Worm (Caenorhabditis elegans) whole organism, L1 larva: Measurements from ENCODE around the gene Y44F5A.1.

Experiments used
- C34B4.2 ChIP-seq: sonication (generic microtip); optimal IDR thresholded peaks from 2 replicates; lab custom pipeline; 2017; ENCODE audit warnings: mild to moderate bottlenecking, missing genetic modification characterization, missing compliant biosample characterization
- aha-1 ChIP-seq: fragments of 150-350 bp; optimal IDR thresholded peaks from 2 replicates; lab custom pipeline; 2014; ENCODE audit warnings: missing biosample characterization, missing genetic modification characterization
- aly-2 ChIP-seq: fragments of 150-350 bp; optimal IDR thresholded peaks from 2 replicates; lab custom pipeline; 2014; ENCODE audit warnings: missing biosample characterization, missing genetic modification characterization
- blmp-1 ChIP-seq: fragments of 150-350 bp; optimal IDR thresholded peaks from 2 replicates; lab custom pipeline; 2014; ENCODE audit warnings: missing biosample characterization, missing genetic modification characterization
- fkh-10 ChIP-seq: sonication (generic microtip); optimal IDR thresholded peaks from 2 replicates; lab custom pipeline; 2017; ENCODE audit warnings: missing biosample characterization, missing genetic modification reagents, missing genetic modification characterization
- grh-1 ChIP-seq: fragments of 200-800 bp; sonication (Bioruptor generic); IDR thresholded peaks from 2 replicates; pipeline ENCODE4 v1.3.6; 2022; ENCODE audit warnings: missing genetic modification reagents, missing genetic modification characterization, missing compliant biosample characterization
- lin-39 ChIP-seq: fragments of 150-350 bp; optimal IDR thresholded peaks from 2 replicates; lab custom pipeline; 2014; ENCODE audit warnings: missing biosample characterization, missing genetic modification reagents, missing genetic modification characterization
- nhr-11 ChIP-seq: fragments of 150-350 bp; optimal IDR thresholded peaks from 2 replicates; lab custom pipeline; 2014; ENCODE audit warnings: missing biosample characterization, missing genetic modification characterization
- nhr-237 ChIP-seq: fragments of 150-350 bp; optimal IDR thresholded peaks from 2 replicates; lab custom pipeline; 2014; ENCODE audit warnings: missing biosample characterization, missing genetic modification characterization
- nhr-28 ChIP-seq: fragments of 150-350 bp; optimal IDR thresholded peaks from 2 replicates; lab custom pipeline; 2014; ENCODE audit warnings: missing biosample characterization, missing genetic modification characterization
- unc-62 ChIP-seq: fragments of 150-350 bp; optimal IDR thresholded peaks from 2 replicates; lab custom pipeline; 2014; ENCODE audit warnings: missing biosample characterization, missing genetic modification reagents, missing genetic modification characterization

DNA sequence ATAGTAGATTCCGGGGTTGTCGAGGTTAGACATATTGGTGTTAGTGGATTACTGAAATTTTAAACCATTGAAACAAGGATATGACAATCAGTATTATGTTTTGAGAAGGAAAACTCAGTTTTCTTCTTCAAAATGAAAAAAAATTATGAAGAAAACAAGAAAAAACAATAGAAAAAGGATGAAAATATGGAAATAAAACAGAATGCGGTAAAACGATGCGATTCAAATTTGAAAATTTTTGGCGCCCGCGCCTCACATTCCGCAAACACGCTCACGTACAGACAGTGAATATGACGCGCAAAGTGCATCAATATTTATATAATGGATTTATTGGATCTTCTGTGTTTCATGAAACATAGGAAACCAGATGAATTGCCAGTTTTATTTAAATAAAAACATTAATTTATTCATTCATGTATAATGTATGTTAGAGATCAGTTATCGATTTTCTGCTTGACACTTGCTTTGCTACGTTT lies 43.8 kb upstream of the Y44F5A.1 start, which contains the start of gene mcm-5:
- no peak for TF ChIP-seq aly-2 (tag; lab: Kevin White, UChicago)
- no peak for TF ChIP-seq unc-62
- TF ChIP-seq blmp-1 (tag; lab: Kevin White, UChicago), result peak; percentile 52
- no peak for TF ChIP-seq fkh-10 (GFP tag; lab: Kevin White, UChicago)
- TF ChIP-seq nhr-237 (tag; lab: Kevin White, UChicago), result no peak
- no peak for TF ChIP-seq lin-39 (tag; lab: Kevin White, UChicago)
- no peak for TF ChIP-seq grh-1 (GFP tag; lab: Robert Waterston, UW)
- TF ChIP-seq nhr-11 (tag; lab: Kevin White, UChicago), result no peak
- TF ChIP-seq C34B4.2, result no peak
- TF ChIP-seq nhr-28 (tag; lab: Kevin White, UChicago), result no peak
- TF ChIP-seq aha-1, result no peak
